Worm (Caenorhabditis elegans) whole organism, young adult: Measurements from ENCODE around the gene cni-1.

Experiments used
- B0261.1 ChIP-seq: sonication (generic microtip); optimal IDR thresholded peaks from 2 replicates; lab custom pipeline; 2016; ENCODE audit warnings: mild to moderate bottlenecking, missing genetic modification characterization, moderate library complexity, missing compliant biosample characterization
- B0336.3 ChIP-seq: fragments of 200-800 bp; sonication (Bioruptor generic); IDR thresholded peaks from 2 replicates; pipeline ENCODE4 v1.3.6; 2022; ENCODE audit warnings: missing genetic modification characterization, missing compliant biosample characterization
- F52B5.7 ChIP-seq: sonication (generic microtip); optimal IDR thresholded peaks from 2 replicates; lab custom pipeline; 2016; ENCODE audit warnings: mild to moderate bottlenecking, missing genetic modification characterization, missing compliant biosample characterization
- lsl-1 ChIP-seq: fragments of 200-800 bp; sonication (Bioruptor generic); optimal IDR thresholded peaks from 2 replicates; lab custom pipeline; 2018; ENCODE audit warnings: mild to moderate bottlenecking, missing genetic modification characterization, moderate library complexity, missing compliant biosample characterization
- nfya-1 ChIP-seq: sonication (generic microtip); optimal IDR thresholded peaks from 2 replicates; lab custom pipeline; 2017; ENCODE audit warnings: antibody characterized with exemption, missing compliant biosample characterization, missing genetic modification characterization, borderline replicate concordance; ENCODE audit not compliant: insufficient read depth
- nhr-27 ChIP-seq: fragments of 200-800 bp; sonication (Bioruptor generic); optimal IDR thresholded peaks from 2 replicates; lab custom pipeline; 2018; ENCODE audit warnings: mild to moderate bottlenecking, missing genetic modification characterization, moderate library complexity, missing compliant biosample characterization
- repo-1 ChIP-seq: sonication (generic microtip); optimal IDR thresholded peaks from 2 replicates; lab custom pipeline; 2017; ENCODE audit warnings: mild to moderate bottlenecking, missing genetic modification characterization, missing compliant biosample characterization

DNA sequence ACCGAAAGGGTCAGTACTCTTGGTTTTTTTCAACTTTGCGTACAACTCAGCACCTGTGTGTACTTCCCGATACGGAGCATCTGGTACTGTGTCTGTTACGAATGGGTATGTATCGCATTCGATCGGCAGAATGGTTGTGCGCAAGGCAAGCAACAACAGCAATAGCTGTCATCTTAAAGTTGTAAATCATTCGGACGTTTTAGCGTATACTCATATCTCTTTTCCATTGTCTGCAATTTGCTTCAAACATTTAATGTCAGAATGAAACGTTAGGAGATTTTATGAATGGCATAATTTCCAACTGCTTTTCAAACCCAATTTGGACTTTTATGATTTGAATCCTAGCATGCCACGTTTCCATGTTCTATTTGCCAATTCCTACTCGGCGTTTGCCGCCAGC lies 23.1 kb upstream of the cni-1 start:
- TF ChIP-seq nfya-1 (tag; lab: Kevin White, UChicago) (no peak), nhr-27 (tag; lab: Kevin White, UChicago) (no peak), lsl-1 (GFP tag; lab: Kevin White, UChicago) (no peak), F52B5.7 (tag; lab: Kevin White, UChicago) (no peak), B0261.1 (tag; lab: Kevin White, UChicago) (no peak), repo-1 (tag; lab: Kevin White, UChicago) (no peak), B0336.3 (GFP tag; lab: Robert Waterston, UW) (no peak)
